Worm (Caenorhabditis elegans) whole organism, L4 larva: ENCODE results near the gene rbx-1.

Source experiments
- D1046.2 ChIP-seq: fragments of 200-800 bp; sonication (Bioruptor generic); IDR thresholded peaks from 2 replicates; pipeline ENCODE4 v1.3.6; 2022; ENCODE audit warnings: missing genetic modification characterization, missing compliant biosample characterization
- F49E8.2 ChIP-seq: sonication (generic microtip); optimal IDR thresholded peaks from 2 replicates; lab custom pipeline; 2016; ENCODE audit warnings: missing compliant biosample characterization, mild to moderate bottlenecking, missing genetic modification characterization, borderline replicate concordance
- T20F7.1 ChIP-seq: fragments of 200-800 bp; sonication (Bioruptor generic); optimal IDR thresholded peaks from 2 replicates; lab custom pipeline; 2018; ENCODE audit warnings: mild to moderate bottlenecking, missing genetic modification characterization, missing compliant biosample characterization
- Y75B8A.6 ChIP-seq: fragments of 200-800 bp; sonication (Bioruptor generic); IDR thresholded peaks from 2 replicates; pipeline ENCODE4 v1.3.6; 2022; ENCODE audit warnings: missing genetic modification reagents, missing genetic modification characterization, missing compliant biosample characterization
- ZK337.2 ChIP-seq: fragments of 200-800 bp; sonication (Bioruptor generic); IDR thresholded peaks from 2 replicates; pipeline ENCODE4 v1.3.6; 2022; ENCODE audit warnings: missing genetic modification reagents, missing genetic modification characterization, missing compliant biosample characterization
- aha-1 ChIP-seq: fragments of 150-350 bp; peaks from one replicate; lab custom pipeline; 2014; ENCODE audit warnings: missing biosample characterization, missing genetic modification characterization
- aly-2 ChIP-seq: sonication (generic microtip); optimal IDR thresholded peaks from 2 replicates; lab custom pipeline; 2018; ENCODE audit warnings: missing biosample characterization, missing genetic modification characterization
- ceh-20 ChIP-seq: fragments of 200-800 bp; sonication (Bioruptor generic); IDR thresholded peaks from 2 replicates; pipeline ENCODE4 v1.3.6; 2022; ENCODE audit warnings: missing genetic modification reagents, missing genetic modification characterization, missing compliant biosample characterization
- ceh-32 ChIP-seq: sonication (generic microtip); optimal IDR thresholded peaks from 2 replicates; lab custom pipeline; 2016; ENCODE audit warnings: mild to moderate bottlenecking, missing genetic modification characterization, missing compliant biosample characterization; ENCODE audit not compliant: poor library complexity
- ceh-82 ChIP-seq: sonication (generic microtip); optimal IDR thresholded peaks from 2 replicates; lab custom pipeline; 2017; ENCODE audit warnings: missing biosample characterization, missing genetic modification characterization
- ctbp-1 ChIP-seq: fragments of 200-800 bp; sonication (Bioruptor generic); IDR thresholded peaks from 2 replicates; pipeline ENCODE4 v1.3.6; 2022; ENCODE audit warnings: missing genetic modification reagents, missing genetic modification characterization, missing compliant biosample characterization
- daf-12 ChIP-seq: fragments of 150-350 bp; optimal IDR thresholded peaks from 2 replicates; lab custom pipeline; 2014; ENCODE audit warnings: missing biosample characterization, missing genetic modification reagents, missing genetic modification characterization
- daf-16 ChIP-seq, 3 experiments: sonication (generic microtip); optimal IDR thresholded peaks; 2 replicates each; lab custom pipeline; 2016 to 2017; ENCODE audit warnings: missing genetic modification characterization in 3 of 3, missing genetic modification reagents in 3 of 3, mild to moderate bottlenecking in 2 of 3, missing compliant biosample characterization in 2 of 3, missing biosample characterization in 1 of 3, moderate library complexity in 1 of 3
- dmd-6 ChIP-seq: fragments of 200-800 bp; sonication (Bioruptor generic); IDR thresholded peaks from 2 replicates; pipeline ENCODE4 v1.3.6; 2022; ENCODE audit warnings: missing genetic modification reagents, missing genetic modification characterization, missing compliant biosample characterization
- dmd-8 ChIP-seq: fragments of 200-800 bp; sonication (Bioruptor generic); IDR thresholded peaks from 2 replicates; pipeline ENCODE4 v1.3.6; 2022; ENCODE audit warnings: missing genetic modification characterization, missing compliant biosample characterization
- dpl-1 ChIP-seq: fragments of 150-350 bp; optimal IDR thresholded peaks from 2 replicates; lab custom pipeline; 2014; ENCODE audit warnings: missing biosample characterization, missing genetic modification reagents, missing genetic modification characterization
- dve-1 ChIP-seq: sonication (generic microtip); optimal IDR thresholded peaks from 2 replicates; lab custom pipeline; 2017; ENCODE audit warnings: antibody characterized with exemption, mild to moderate bottlenecking, missing genetic modification characterization, missing compliant biosample characterization; ENCODE audit not compliant: insufficient read depth
- egl-43 ChIP-seq: fragments of 200-800 bp; sonication (Bioruptor generic); IDR thresholded peaks from 2 replicates; pipeline ENCODE4 v1.3.6; 2022; ENCODE audit warnings: missing genetic modification reagents, missing genetic modification characterization, missing compliant biosample characterization
- fkh-10 ChIP-seq: fragments of 150-350 bp; optimal IDR thresholded peaks from 2 replicates; lab custom pipeline; 2014; ENCODE audit warnings: missing biosample characterization, missing genetic modification reagents, missing genetic modification characterization
- gei-8 ChIP-seq: fragments of 200-800 bp; sonication (Bioruptor generic); optimal IDR thresholded peaks from 2 replicates; lab custom pipeline; 2018; ENCODE audit warnings: mild to moderate bottlenecking, missing genetic modification characterization, missing compliant biosample characterization
- hlh-11 ChIP-seq: fragments of 200-800 bp; sonication (Bioruptor generic); optimal IDR thresholded peaks from 2 replicates; lab custom pipeline; 2018; ENCODE audit warnings: mild to moderate bottlenecking, missing genetic modification characterization, missing compliant biosample characterization
- hlh-30 ChIP-seq: sonication (generic microtip); optimal IDR thresholded peaks from 2 replicates; lab custom pipeline; 2017; ENCODE audit warnings: antibody characterized with exemption, mild to moderate bottlenecking, missing genetic modification characterization, missing compliant biosample characterization; ENCODE audit not compliant: insufficient read depth
- lin-1 ChIP-seq: fragments of 200-800 bp; sonication (Bioruptor generic); IDR thresholded peaks from 2 replicates; pipeline ENCODE4 v1.3.6; 2022; ENCODE audit warnings: missing genetic modification reagents, missing genetic modification characterization, missing compliant biosample characterization
- lsy-2 ChIP-seq, 2 experiments: fragments of 150-350 bp in 1 of 2; sonication (generic microtip) in 1 of 2; optimal IDR thresholded peaks; 2 replicates each; lab custom pipeline; 2014 to 2017; ENCODE audit warnings: missing biosample characterization in 2 of 2, missing genetic modification characterization in 2 of 2
- madf-9 ChIP-seq: fragments of 200-800 bp; sonication (Bioruptor generic); conservative IDR thresholded peaks from 2 replicates; pipeline ENCODE4 v1.3.6; 2022; ENCODE audit warnings: missing genetic modification reagents, missing genetic modification characterization, missing compliant biosample characterization
- mes-2 ChIP-seq: sonication (generic microtip); optimal IDR thresholded peaks from 2 replicates; lab custom pipeline; 2016; ENCODE audit warnings: missing genotype, mild to moderate bottlenecking, missing genetic modification characterization, missing compliant biosample characterization; ENCODE audit not compliant: poor library complexity, severe bottlenecking
- mxl-2 ChIP-seq: fragments of 200-800 bp; sonication (Bioruptor generic); conservative IDR thresholded peaks from 2 replicates; pipeline ENCODE4 v1.3.6; 2022; ENCODE audit warnings: missing genetic modification reagents, missing genetic modification characterization, missing compliant biosample characterization
- nhr-28 ChIP-seq: fragments of 150-350 bp; optimal IDR thresholded peaks from 2 replicates; lab custom pipeline; 2014; ENCODE audit warnings: missing biosample characterization, missing genetic modification characterization
- nhr-41 ChIP-seq: fragments of 200-800 bp; sonication (Bioruptor generic); IDR thresholded peaks from 2 replicates; pipeline ENCODE4 v1.3.6; 2022; ENCODE audit warnings: missing genetic modification reagents, missing genetic modification characterization, missing compliant biosample characterization
- nhr-77 ChIP-seq: fragments of 150-350 bp; optimal IDR thresholded peaks from 2 replicates; lab custom pipeline; 2014; ENCODE audit warnings: missing biosample characterization, missing genetic modification characterization
- php-3 ChIP-seq: fragments of 200-800 bp; sonication (Bioruptor generic); IDR thresholded peaks from 2 replicates; pipeline ENCODE4 v1.3.6; 2022; ENCODE audit warnings: missing genetic modification reagents, missing genetic modification characterization, missing compliant biosample characterization
- pqm-1 ChIP-seq: sonication (generic microtip); optimal IDR thresholded peaks from 2 replicates; lab custom pipeline; 2017; ENCODE audit warnings: missing biosample characterization, missing genetic modification characterization
- set-16 ChIP-seq: fragments of 200-800 bp; sonication (Bioruptor generic); IDR thresholded peaks from 2 replicates; pipeline ENCODE4 v1.3.6; 2022; ENCODE audit warnings: missing genetic modification reagents, missing genetic modification characterization, missing compliant biosample characterization
- tra-1 ChIP-seq: fragments of 200-800 bp; sonication (Bioruptor generic); IDR thresholded peaks from 2 replicates; pipeline ENCODE4 v1.3.6; 2022; ENCODE audit warnings: missing genetic modification reagents, missing genetic modification characterization, missing compliant biosample characterization
- unc-62 ChIP-seq, 3 experiments: fragments of 150-350 bp in 1 of 3; sonication (generic microtip); optimal IDR thresholded peaks in 2 of 3; peaks in 1 of 3; 1 replicate in 1 of 3; 2 replicates in 2 of 3; lab custom pipeline; 2014 to 2017; ENCODE audit warnings: missing biosample characterization in 3 of 3, missing genetic modification characterization in 3 of 3, missing genetic modification reagents in 3 of 3, missing genotype in 1 of 3

rbx-1 gene

DNA sequence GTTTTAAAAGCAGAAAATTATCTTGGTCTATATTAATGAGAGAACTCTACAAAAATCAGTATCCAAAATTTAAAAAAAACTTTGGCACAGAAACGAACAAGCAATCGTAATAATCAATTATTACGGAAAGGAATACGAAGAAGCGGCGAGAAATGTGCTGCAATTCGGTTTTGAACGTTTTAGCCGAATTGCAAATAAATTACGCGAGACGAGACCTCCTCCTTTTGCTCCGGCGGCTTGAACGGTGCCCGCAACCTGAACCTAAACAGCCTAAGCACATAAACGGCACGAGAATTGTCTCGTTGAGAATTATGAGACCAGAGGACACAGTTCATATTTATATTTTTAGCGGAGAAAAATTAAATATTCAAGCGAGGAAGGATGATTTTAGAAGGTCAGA is 958 bp downstream of the rbx-1 start:
- no peak for TF ChIP-seq D1046.2 (GFP tag; lab: Robert Waterston, UW)
- TF ChIP-seq ZK337.2 (GFP tag; lab: Robert Waterston, UW): no peak
- peak; percentile 27 for TF ChIP-seq F49E8.2 (tag; lab: Kevin White, UChicago)
- TF ChIP-seq ctbp-1: no peak
- no peak for TF ChIP-seq egl-43 (GFP tag; lab: Robert Waterston, UW)
- no peak for TF ChIP-seq nhr-77 (tag; lab: Kevin White, UChicago)
- TF ChIP-seq Y75B8A.6: 0 out of 2 replicates have a peak, but pooled peaks have one; percentile 15
- no peak for TF ChIP-seq ceh-82 (tag; lab: Kevin White, UChicago)

DNA sequence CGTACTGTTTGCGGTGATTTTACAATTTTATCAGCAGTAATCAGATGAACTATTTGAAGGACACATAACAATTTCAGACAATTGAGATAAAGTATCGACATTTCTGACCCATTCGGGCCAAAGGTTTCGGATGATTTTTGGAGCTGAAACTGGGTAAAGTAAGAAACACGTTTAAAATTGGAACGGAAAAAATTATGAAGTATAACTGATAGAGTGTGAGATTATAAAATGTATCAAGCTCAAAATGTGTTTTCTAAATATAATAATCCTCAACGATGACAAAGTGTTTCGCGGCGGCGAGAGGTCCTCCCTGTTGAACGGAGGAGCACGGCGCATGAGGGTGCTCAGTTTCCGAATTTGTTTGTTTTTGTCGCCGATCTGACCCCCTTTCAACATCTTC is 4.8 kb downstream of the rbx-1 start, which contains the start of gene ZK287.4:
Gene ZK287.4 (minus strand): TSS at position 101 of the 400 bp plus-strand sequence.
- TF ChIP-seq gei-8 (GFP tag; lab: Kevin White, UChicago) (no peak), ceh-32 (no peak), ceh-20 (no peak), aly-2 (no peak), lin-1 (GFP tag; lab: Robert Waterston, UW) (no peak), set-16 (no peak), aha-1 (tag; lab: Kevin White, UChicago) (peak; percentile 56)

DNA sequence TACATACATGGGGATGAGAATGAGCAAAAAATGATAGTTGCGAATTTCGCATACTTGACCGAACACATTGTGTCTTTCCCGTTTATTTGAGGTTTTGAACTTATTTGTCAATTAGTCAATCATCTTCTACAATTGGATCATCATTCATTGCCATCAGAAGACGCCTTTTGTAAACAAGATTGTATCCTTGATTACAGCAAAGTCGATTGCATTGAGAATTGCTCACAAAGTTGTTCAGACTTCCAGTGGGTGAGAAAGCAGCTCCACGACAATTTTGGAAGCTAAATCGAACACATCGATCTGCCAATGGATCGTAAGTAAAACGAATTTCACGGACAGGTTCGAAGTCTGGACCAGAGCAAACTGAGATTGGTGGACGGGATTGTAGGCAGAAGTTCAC is 10.1 kb downstream of the rbx-1 start:
- TF ChIP-seq D1046.2 (GFP tag; lab: Robert Waterston, UW): no peak
- peak in 1 of 2 experiments; percentile 91 for TF ChIP-seq unc-62 (GFP tag; optimal IDR thresholded peaks at IDR 0.05 in 1 of 2; lab: Kevin White, UChicago)
- TF ChIP-seq unc-62 (tag; optimal IDR thresholded peaks at IDR 0.05; lab: Kevin White, UChicago): no peak
- TF ChIP-seq, all 104 proteins: peak for 1

DNA sequence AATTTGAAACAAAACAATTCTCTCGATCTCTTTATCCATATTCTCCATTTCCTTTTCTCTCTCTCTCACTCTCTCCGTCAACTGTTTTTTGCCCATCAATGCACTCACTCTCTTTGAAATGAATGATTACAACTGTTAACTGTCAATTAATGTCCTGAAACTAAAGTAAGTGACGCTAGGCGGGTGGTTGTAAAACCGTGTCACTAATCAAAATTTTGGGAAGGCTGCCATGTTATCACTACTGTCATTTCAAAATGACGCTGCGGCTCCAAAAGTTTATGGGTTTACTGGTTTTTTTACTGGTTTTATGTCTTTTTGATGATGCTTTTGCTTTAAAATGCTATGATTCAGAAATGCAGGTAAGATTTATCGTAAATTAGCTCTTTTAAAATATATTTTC is 11.2 kb downstream of the rbx-1 start, which contains the start of gene ZK287.9:
Gene ZK287.9 (plus strand): TSS at position 192 of the 400 bp plus-strand sequence.
- TF ChIP-seq madf-9 (no peak), hlh-11 (tag; lab: Kevin White, UChicago) (peak; percentile 70), nhr-28 (tag; lab: Kevin White, UChicago) (peak; percentile 43), T20F7.1 (no peak), dmd-6 (GFP tag; lab: Robert Waterston, UW) (peak; percentile 76), pqm-1 (peak; percentile 53), daf-16 (GFP tag; optimal IDR thresholded peaks at IDR 0.05; lab: Kevin White, UChicago) (no peak), daf-16 (tag; optimal IDR thresholded peaks at IDR 0.05; lab: Kevin White, UChicago) (no peak), Y75B8A.6 (no peak), aly-2 (no peak), ceh-20 (0 out of 2 replicates have a peak, but pooled peaks have one; percentile 49), tra-1 (GFP tag; lab: Robert Waterston, UW) (peak; percentile 58; the same call in 1 of the 2 replicates), dmd-8 (no peak), unc-62 (GFP tag; optimal IDR thresholded peaks at IDR 0.05 in 1 of 2; lab: Kevin White, UChicago) (peak in 1 of 2 experiments; percentile 49), unc-62 (tag; optimal IDR thresholded peaks at IDR 0.05; lab: Kevin White, UChicago) (no peak), php-3 (GFP tag; lab: Robert Waterston, UW) (peak; percentile 83), daf-12 (no peak)

DNA sequence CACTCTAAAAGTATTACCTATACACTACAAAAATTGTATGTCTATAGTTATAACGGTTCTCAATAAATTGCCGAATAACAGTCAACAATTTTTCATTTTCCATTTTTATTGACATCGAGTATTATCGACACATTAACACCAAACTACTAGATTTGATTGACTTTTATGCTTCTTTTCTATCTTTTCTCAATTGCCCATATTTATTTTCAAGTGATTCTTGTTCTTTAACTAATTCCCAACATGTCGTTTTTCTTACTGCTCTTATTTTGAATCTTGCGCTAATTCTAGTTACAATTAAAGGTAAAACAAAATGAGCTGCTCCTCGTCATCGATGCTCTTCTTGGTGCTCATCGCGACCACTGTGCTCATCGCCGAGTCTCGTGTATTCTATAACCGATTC is 12.3 kb downstream of the rbx-1 start, which contains the start of gene cthd-1:
Gene cthd-1 (plus strand): TSS at position 301 of the 400 bp plus-strand sequence.
- TF ChIP-seq dve-1 (tag; lab: Kevin White, UChicago) (no peak), Y75B8A.6 (no peak), php-3 (GFP tag; lab: Robert Waterston, UW) (no peak), fkh-10 (no peak), mxl-2 (GFP tag; lab: Robert Waterston, UW) (no peak), hlh-30 (no peak), dpl-1 (no peak), nhr-41 (GFP tag; lab: Robert Waterston, UW) (no peak), lsy-2 (tag; optimal IDR thresholded peaks at IDR 0.05; lab: Kevin White, UChicago) (no peak), mes-2 (tag; lab: Kevin White, UChicago) (no peak)
